Worm (Caenorhabditis elegans): ENCODE measurements around the gene T28C6.3.

DNA sequence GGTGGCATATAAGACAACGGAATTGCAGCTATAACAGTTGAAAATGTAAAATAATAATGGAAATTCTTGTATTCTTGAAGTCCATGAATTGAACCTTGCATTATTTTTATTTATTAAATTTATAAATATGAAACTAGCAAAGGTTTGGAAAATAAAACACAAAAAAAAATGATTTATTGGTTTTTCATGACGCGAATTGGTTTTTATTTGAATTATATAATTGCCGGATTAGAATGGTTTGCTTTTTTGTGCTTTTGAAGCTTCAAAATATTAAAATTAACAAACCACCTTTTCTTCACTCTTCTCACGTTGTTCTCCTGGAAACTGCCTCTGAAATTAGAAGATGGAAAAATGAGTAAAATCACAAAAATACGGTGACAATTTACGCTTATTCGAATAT is 30.0 kb upstream of the T28C6.3 start, which contains the start of gene sru-35:
- TF ChIP-seq ces-1 (GFP tag; optimal IDR thresholded peaks at IDR 0.05) (no peak), unc-39 (tag; optimal IDR thresholded peaks at IDR 0.05) (no peak), blmp-1 (tag; optimal IDR thresholded peaks at IDR 0.05) (no peak), nhr-12 (tag; optimal IDR thresholded peaks at IDR 0.05) (no peak), ztf-11 (tag; optimal IDR thresholded peaks at IDR 0.05) (no peak), unc-62 (GFP tag; optimal IDR thresholded peaks at IDR 0.05) (no peak), lsy-2 (tag; optimal IDR thresholded peaks at IDR 0.05) (no peak), sptf-1 (tag; optimal IDR thresholded peaks at IDR 0.05) (no peak), nhr-237 (tag; optimal IDR thresholded peaks at IDR 0.05) (no peak), zip-8 (tag; optimal IDR thresholded peaks at IDR 0.05) (no peak), pha-4 (tag; optimal IDR thresholded peaks at IDR 0.05) (no peak)

Data from whole organism, mixed stage, embryonic.